Worm (Caenorhabditis elegans) whole organism, L4/young adult: ENCODE results near the gene acd-4.

ENCODE experiments used
- W03F9.2 ChIP-seq: fragments of 150-350 bp; optimal IDR thresholded peaks from 2 replicates; lab custom pipeline; 2014; ENCODE audit warnings: missing biosample characterization, missing genetic modification characterization
- dao-5 ChIP-seq: sonication (generic microtip); optimal IDR thresholded peaks from 2 replicates; lab custom pipeline; 2016; ENCODE audit warnings: missing genotype, missing genetic modification characterization, moderate library complexity, missing compliant biosample characterization
- him-1 ChIP-seq: sonication (generic microtip); optimal IDR thresholded peaks from 2 replicates; lab custom pipeline; 2016; ENCODE audit warnings: missing genotype, missing genetic modification reagents, missing genetic modification characterization, missing compliant biosample characterization

DNA sequence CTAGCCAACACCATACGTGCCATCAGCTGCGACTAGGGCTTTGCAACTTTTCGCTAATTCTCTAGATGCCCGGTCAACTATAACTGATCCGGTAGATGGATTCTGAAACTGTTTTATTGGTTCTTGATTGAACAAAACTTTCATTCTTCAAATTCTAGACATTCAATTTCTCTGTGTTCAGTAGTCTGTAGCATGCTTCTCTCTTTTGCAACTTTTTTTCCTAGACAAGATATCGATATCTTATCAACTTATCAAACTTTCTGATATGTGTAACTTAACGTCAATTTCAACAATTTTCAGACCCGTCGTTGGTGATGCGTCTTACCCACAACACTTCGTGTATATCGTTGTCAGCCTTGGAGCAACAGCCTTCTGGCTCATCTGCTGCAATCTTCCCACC lies 27.7 kb downstream of the acd-4 start, which contains the start of gene ZC190.4:
- TF ChIP-seq him-1 (tag; lab: Kevin White, UChicago), result no peak
- TF ChIP-seq dao-5, result no peak
- TF ChIP-seq W03F9.2 (tag; lab: Kevin White, UChicago), result no peak
